Fruit fly (Drosophila melanogaster) whole organism, pupa: ENCODE results near the gene Art3.

Source experiments
- CG15710 ChIP-seq: fragments of 200-800 bp; sonication (Bioruptor generic); optimal IDR thresholded peaks from 2 replicates; lab custom pipeline; 2018; ENCODE audit warnings: missing biosample characterization, mild to moderate bottlenecking, missing genetic modification characterization, moderate library complexity
- CG34367 ChIP-seq: fragments of 200-800 bp; sonication (Bioruptor generic); optimal IDR thresholded peaks from 2 replicates; lab custom pipeline; 2018; ENCODE audit warnings: missing biosample characterization, mild to moderate bottlenecking, missing genetic modification characterization
- Ets98B ChIP-seq: fragments of 200-800 bp; sonication (Bioruptor generic); IDR thresholded peaks from 2 replicates; pipeline ENCODE4 v1.3.6; 2022; ENCODE audit warnings: missing biosample characterization, missing genetic modification characterization

DNA sequence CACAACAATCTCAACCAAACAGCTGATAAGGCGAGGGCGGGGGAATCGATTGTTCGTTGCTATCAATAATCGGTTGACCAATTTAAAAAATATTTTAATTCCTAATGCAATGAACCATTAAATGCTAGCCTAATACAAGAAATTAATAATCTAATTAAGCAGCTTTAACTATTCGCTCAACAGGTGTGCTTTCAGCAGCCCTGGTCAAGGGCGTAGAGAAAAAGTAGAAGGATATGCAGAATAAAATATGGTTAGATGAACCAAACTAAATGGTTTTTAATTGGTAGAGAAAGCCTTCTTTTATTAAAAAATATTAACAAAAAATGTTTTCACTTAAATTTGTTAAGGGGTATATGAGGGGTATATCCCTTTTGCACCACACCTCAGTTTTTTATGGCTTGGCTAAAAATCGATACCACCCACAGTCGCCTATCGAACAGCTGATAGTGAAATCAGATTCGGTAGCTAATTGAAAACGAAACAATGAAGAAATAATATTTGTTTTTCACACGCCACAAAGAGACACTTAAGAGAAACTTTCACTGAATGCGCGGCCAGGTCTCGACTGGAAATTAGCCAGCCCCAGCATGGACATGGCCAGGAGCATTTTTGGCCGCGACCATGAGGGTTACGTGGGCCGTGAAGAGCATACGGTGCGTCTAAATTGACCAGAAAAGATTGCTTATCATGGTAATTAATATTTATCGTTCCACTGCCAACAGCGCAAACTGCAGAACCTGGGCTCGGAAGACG, 10.2 kb downstream of the Art3 start, which contains the start of the genes SIDL and CG12241:
- no peak for TF ChIP-seq CG34367
- TF ChIP-seq CG15710 (tag; lab: Kevin White, UChicago): peak; percentile 66
- peak; percentile 98 for TF ChIP-seq Ets98B
